Fruit fly (Drosophila melanogaster) whole organism: ENCODE results near the gene AMPdeam.

Experiments used
- Dll ChIP-seq: fragments of >200 bp; optimal IDR thresholded peaks from 2 replicates; lab custom pipeline; 2017
- pan ChIP-seq: fragments of >200 bp; optimal IDR thresholded peaks from 2 replicates; lab custom pipeline; 2017
- psq ChIP-seq: fragments of >200 bp; optimal IDR thresholded peaks from 2 replicates; lab custom pipeline; 2017

- TF ChIP-seq pan (no peak), Dll (lab: Kevin White, UChicago) (no peak), psq (lab: Kevin White, UChicago) (no peak)
Measured at dm6 chrX:13811480-13811879, 34.2 kb downstream of the AMPdeam start, which contains the start of gene CG11095.
